Fruit fly (Drosophila melanogaster) whole organism, embryonic: ENCODE results near the gene tipE.

Experiments used
- Antp ChIP-seq: fragments of 200-800 bp; sonication (Bioruptor generic); optimal IDR thresholded peaks from 3 replicates; lab custom pipeline; 2016; ENCODE audit warnings: missing biosample characterization, missing genetic modification characterization
- B-H1 ChIP-seq: fragments of 200-800 bp; sonication (Bioruptor generic); IDR thresholded peaks from 3 replicates; pipeline ENCODE4 v1.3.6; 2022; ENCODE audit warnings: missing biosample characterization, missing genetic modification characterization
- Bdp1 ChIP-seq: fragments of 200-800 bp; sonication (Bioruptor generic); optimal IDR thresholded peaks from 3 replicates; lab custom pipeline; 2016; ENCODE audit warnings: missing biosample characterization, missing genetic modification characterization
- Bgb ChIP-seq: fragments of 200-800 bp; sonication (Bioruptor generic); IDR thresholded peaks from 2 replicates; pipeline ENCODE4 v1.3.6; 2022; ENCODE audit warnings: missing biosample characterization, missing genetic modification characterization; ENCODE audit not compliant: partially characterized antibody
- CG10267 ChIP-seq: fragments of 200-800 bp; sonication (Bioruptor generic); optimal IDR thresholded peaks from 2 replicates; lab custom pipeline; 2018; ENCODE audit warnings: missing biosample characterization, mild to moderate bottlenecking, missing genetic modification characterization, moderate library complexity
- CG11456 ChIP-seq: fragments of 200-800 bp; sonication (Bioruptor generic); IDR thresholded peaks from 3 replicates; pipeline ENCODE4 v1.3.6; 2022; ENCODE audit warnings: missing biosample characterization, missing genetic modification characterization
- CG11695 ChIP-seq: fragments of 200-800 bp; sonication (Bioruptor generic); IDR thresholded peaks from 3 replicates; pipeline ENCODE4 v1.3.6; 2022; ENCODE audit warnings: missing biosample characterization, missing genetic modification characterization
- CG12299 ChIP-seq: fragments of 200-800 bp; sonication (Bioruptor generic); optimal IDR thresholded peaks from 2 replicates; lab custom pipeline; 2018; ENCODE audit warnings: missing biosample characterization, mild to moderate bottlenecking, missing genetic modification characterization
- CG1233 ChIP-seq: fragments of 200-800 bp; sonication (Bioruptor generic); optimal IDR thresholded peaks from 4 replicates; lab custom pipeline; 2018; ENCODE audit warnings: missing biosample characterization, mild to moderate bottlenecking, missing genetic modification characterization
- CG14860 ChIP-seq: fragments of 200-800 bp; sonication (Bioruptor generic); IDR thresholded peaks from 3 replicates; pipeline ENCODE4 v1.3.6; 2022; ENCODE audit warnings: missing biosample characterization, missing genetic modification characterization; ENCODE audit not compliant: partially characterized antibody
- CG1603 ChIP-seq: fragments of 200-800 bp; sonication (Bioruptor generic); optimal IDR thresholded peaks from 2 replicates; lab custom pipeline; 2019; ENCODE audit warnings: missing biosample characterization, mild to moderate bottlenecking, missing genetic modification characterization, moderate library complexity
- CG1647 ChIP-seq: fragments of 200-800 bp; sonication (Bioruptor generic); optimal IDR thresholded peaks from 3 replicates; lab custom pipeline; 2016; ENCODE audit warnings: missing biosample characterization, missing genetic modification characterization
- CG2875 ChIP-seq: fragments of 200-800 bp; sonication (Bioruptor generic); optimal IDR thresholded peaks from 2 replicates; lab custom pipeline; 2017; ENCODE audit warnings: missing biosample characterization, mild to moderate bottlenecking, missing genetic modification characterization, missing genetic modification reagents
- CG30403 ChIP-seq: fragments of 200-800 bp; sonication (Bioruptor generic); optimal IDR thresholded peaks from 3 replicates; lab custom pipeline; 2016; ENCODE audit warnings: missing biosample characterization, missing genetic modification characterization
- CG33557 ChIP-seq: fragments of 200-800 bp; sonication (Bioruptor generic); optimal IDR thresholded peaks from 2 replicates; lab custom pipeline; 2019; ENCODE audit warnings: missing biosample characterization, mild to moderate bottlenecking, missing genetic modification characterization, moderate library complexity
- CG43689 ChIP-seq: fragments of 200-800 bp; sonication (Bioruptor generic); IDR thresholded peaks from 2 replicates; pipeline ENCODE4 v1.3.6; 2022; ENCODE audit warnings: missing biosample characterization, missing genetic modification characterization
- CG6813 ChIP-seq: fragments of 200-800 bp; sonication (Bioruptor generic); optimal IDR thresholded peaks from 2 replicates; lab custom pipeline; 2017; ENCODE audit warnings: missing biosample characterization, missing genetic modification characterization, mild to moderate bottlenecking, moderate library complexity, missing genetic modification reagents
- CG7928 ChIP-seq: fragments of 200-800 bp; sonication (Bioruptor generic); optimal IDR thresholded peaks from 2 replicates; lab custom pipeline; 2017; ENCODE audit warnings: missing biosample characterization, mild to moderate bottlenecking, missing genetic modification characterization
- CG8281 ChIP-seq: fragments of 200-800 bp; sonication (Bioruptor generic); optimal IDR thresholded peaks from 2 replicates; lab custom pipeline; 2018; ENCODE audit warnings: missing biosample characterization, mild to moderate bottlenecking, missing genetic modification characterization, moderate library complexity
- CkIIα-i1 ChIP-seq: fragments of 200-800 bp; sonication (Bioruptor generic); IDR thresholded peaks from 2 replicates; pipeline ENCODE4 v1.3.6; 2022; ENCODE audit warnings: missing biosample characterization, missing genetic modification characterization
- D19A ChIP-seq: fragments of 200-800 bp; optimal IDR thresholded peaks from 3 replicates; lab custom pipeline; 2019; ENCODE audit warnings: missing biosample characterization, mild to moderate bottlenecking, missing genetic modification characterization, moderate library complexity
- Drgx ChIP-seq: fragments of 200-800 bp; sonication (Bioruptor generic); IDR thresholded peaks from 2 replicates; pipeline ENCODE4 v1.3.6; 2022; ENCODE audit warnings: missing biosample characterization, missing genetic modification characterization
- H2.0 ChIP-seq: fragments of 200-800 bp; sonication (Bioruptor generic); IDR thresholded peaks from 2 replicates; pipeline ENCODE4 v1.3.6; 2022; ENCODE audit warnings: missing biosample characterization, missing genetic modification characterization
- Hmr ChIP-seq: fragments of 200-800 bp; sonication (Bioruptor generic); optimal IDR thresholded peaks from 3 replicates; lab custom pipeline; 2017; ENCODE audit warnings: mild to moderate bottlenecking, missing biosample characterization, missing genetic modification reagents, missing genetic modification characterization
- Mad ChIP-seq: fragments of 200-800 bp; sonication (Bioruptor generic); optimal IDR thresholded peaks from 2 replicates; lab custom pipeline; 2016; ENCODE audit warnings: missing biosample characterization, missing genetic modification characterization
- Nf-YB ChIP-seq: fragments of 200-800 bp; sonication (Bioruptor generic); optimal IDR thresholded peaks from 3 replicates; lab custom pipeline; 2019; ENCODE audit warnings: missing biosample characterization, mild to moderate bottlenecking, missing genetic modification characterization, moderate library complexity
- Opbp ChIP-seq: fragments of 200-800 bp; sonication (Bioruptor generic); IDR thresholded peaks from 3 replicates; pipeline ENCODE4 v1.3.6; 2022; ENCODE audit warnings: missing biosample characterization, missing genetic modification characterization; ENCODE audit not compliant: partially characterized antibody
- Spps ChIP-seq: fragments of 200-800 bp; sonication (Bioruptor generic); optimal IDR thresholded peaks from 2 replicates; lab custom pipeline; 2018; ENCODE audit warnings: missing biosample characterization, mild to moderate bottlenecking, missing genetic modification characterization
- aop ChIP-seq: fragments of 200-800 bp; sonication (Bioruptor generic); IDR thresholded peaks from 2 replicates; pipeline ENCODE4 v1.3.6; 2022; ENCODE audit warnings: missing biosample characterization, missing genetic modification characterization
- ase ChIP-seq: fragments of 200-800 bp; sonication (Bioruptor generic); IDR thresholded peaks from 3 replicates; pipeline ENCODE4 v1.3.6; 2022; ENCODE audit warnings: missing biosample characterization, missing genetic modification characterization
- bsh ChIP-seq, 2 experiments: fragments of 200-800 bp; sonication (Bioruptor generic); optimal IDR thresholded peaks; 2 replicates each; lab custom pipeline; 2017 to 2018; ENCODE audit warnings: mild to moderate bottlenecking in 2 of 2, missing biosample characterization in 2 of 2, missing genetic modification characterization in 2 of 2, moderate library complexity in 1 of 2
- chinmo ChIP-seq: fragments of 200-800 bp; sonication (Bioruptor generic); IDR thresholded peaks from 4 replicates; pipeline ENCODE4 v1.3.6; 2022; ENCODE audit warnings: missing biosample characterization, missing genetic modification characterization; ENCODE audit not compliant: partially characterized antibody
- croc ChIP-seq: fragments of 200-800 bp; sonication (Bioruptor generic); conservative IDR thresholded peaks from 3 replicates; pipeline ENCODE4 v1.3.6; 2022; ENCODE audit warnings: missing biosample characterization, missing genetic modification characterization
- cwo ChIP-seq: fragments of 200-800 bp; sonication (Bioruptor generic); optimal IDR thresholded peaks from 3 replicates; lab custom pipeline; 2017; ENCODE audit warnings: missing biosample characterization, missing genetic modification characterization, mild to moderate bottlenecking, moderate library complexity, missing genetic modification reagents
- fd96Cb ChIP-seq: fragments of 200-800 bp; sonication (Bioruptor generic); optimal IDR thresholded peaks from 2 replicates; lab custom pipeline; 2018; ENCODE audit warnings: missing biosample characterization, mild to moderate bottlenecking, missing genetic modification characterization, moderate library complexity
- grau ChIP-seq: fragments of 200-800 bp; optimal IDR thresholded peaks from 3 replicates; lab custom pipeline; 2019; ENCODE audit warnings: missing biosample characterization, mild to moderate bottlenecking, missing genetic modification characterization, moderate library complexity
- gro ChIP-seq: fragments of 200-800 bp; sonication (Bioruptor generic); optimal IDR thresholded peaks from 2 replicates; lab custom pipeline; 2016; ENCODE audit warnings: missing biosample characterization, missing genetic modification characterization
- hbn ChIP-seq: fragments of 200-800 bp; sonication (Bioruptor generic); IDR thresholded peaks from 2 replicates; pipeline ENCODE4 v1.3.6; 2022; ENCODE audit warnings: missing biosample characterization, missing genetic modification characterization; ENCODE audit not compliant: partially characterized antibody
- hth ChIP-seq: fragments of >200 bp; optimal IDR thresholded peaks from 2 replicates; lab custom pipeline; 2017; ENCODE audit warnings: inconsistent platforms
- jumu ChIP-seq: fragments of 200-800 bp; sonication (Bioruptor generic); optimal IDR thresholded peaks from 3 replicates; lab custom pipeline; 2016; ENCODE audit warnings: missing biosample characterization, missing genetic modification characterization
- kni ChIP-seq: fragments of 200-800 bp; sonication (Bioruptor generic); optimal IDR thresholded peaks from 3 replicates; lab custom pipeline; 2017; ENCODE audit warnings: mild to moderate bottlenecking, missing biosample characterization, missing genetic modification reagents, missing genetic modification characterization
- mam ChIP-seq: fragments of 200-800 bp; sonication (Bioruptor generic); optimal IDR thresholded peaks from 3 replicates; lab custom pipeline; 2016; ENCODE audit warnings: missing biosample characterization, missing genetic modification characterization
- oc ChIP-seq: fragments of 200-800 bp; sonication (Bioruptor generic); optimal IDR thresholded peaks from 2 replicates; lab custom pipeline; 2018; ENCODE audit warnings: missing biosample characterization, mild to moderate bottlenecking, missing genetic modification characterization, moderate library complexity
- salm ChIP-seq: fragments of 200-800 bp; sonication (Bioruptor generic); optimal IDR thresholded peaks from 2 replicates; lab custom pipeline; 2018; ENCODE audit warnings: missing biosample characterization, mild to moderate bottlenecking, missing genetic modification characterization
- sens-2 ChIP-seq: fragments of 200-800 bp; sonication (Bioruptor generic); IDR thresholded peaks from 2 replicates; pipeline ENCODE4 v1.3.6; 2022; ENCODE audit warnings: missing biosample characterization, missing genetic modification characterization
- seq ChIP-seq: fragments of 200-800 bp; sonication (Bioruptor generic); IDR thresholded peaks from 2 replicates; pipeline ENCODE4 v1.3.6; 2022; ENCODE audit warnings: missing biosample characterization, missing genetic modification characterization
- usp ChIP-seq: fragments of >200 bp; optimal IDR thresholded peaks from 2 replicates; lab custom pipeline; 2017; ENCODE audit warnings: missing biosample characterization, missing genetic modification characterization
- wdn ChIP-seq: fragments of 200-800 bp; sonication (Bioruptor generic); IDR thresholded peaks from 2 replicates; pipeline ENCODE4 v1.3.6; 2022; ENCODE audit warnings: missing biosample characterization, missing genetic modification characterization
- z ChIP-seq: fragments of 200-800 bp; sonication (Bioruptor generic); IDR thresholded peaks from 3 replicates; pipeline ENCODE4 v1.3.6; 2022; ENCODE audit warnings: missing biosample characterization, missing genetic modification characterization

The tipE gene

DNA sequence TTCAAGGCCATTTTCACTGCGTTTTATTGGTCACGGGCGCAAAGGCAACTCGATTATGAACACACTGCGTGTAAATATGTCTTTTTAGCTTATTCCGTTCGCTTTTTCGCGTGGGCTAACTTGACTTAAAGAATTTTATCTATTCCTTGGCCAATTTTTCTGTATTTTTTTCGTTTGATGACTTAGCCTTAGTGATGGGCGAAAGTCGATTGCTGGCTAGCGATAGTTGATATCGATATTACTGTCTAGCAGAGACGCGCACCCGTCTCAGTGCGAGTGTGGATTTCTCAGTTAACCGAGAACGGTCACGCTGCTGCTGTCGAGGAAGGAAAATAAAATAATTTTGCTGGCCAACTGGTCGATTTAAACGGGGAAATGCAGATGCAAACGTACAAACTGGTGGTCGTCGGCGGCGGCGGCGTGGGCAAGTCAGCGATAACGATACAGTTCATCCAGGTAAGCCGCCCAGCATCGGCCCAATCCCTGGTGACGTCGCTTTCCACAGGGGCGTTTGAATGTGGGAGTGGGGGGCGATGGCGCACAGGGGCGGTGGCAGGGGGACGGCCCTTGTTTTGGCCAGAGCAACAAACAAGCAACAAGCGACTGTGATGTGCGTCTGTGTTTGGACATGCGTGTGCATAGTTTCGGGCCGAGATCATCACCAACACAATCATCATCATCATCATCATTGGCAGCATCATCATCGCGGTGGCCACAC lies 49.3 kb upstream of the tipE start, which contains the start of the genes Rop and Ras64B (continued):
- TF ChIP-seq Nf-YB (GFP tag; lab: Kevin White, UChicago) (peak; percentile 35), CG1603 (tag; lab: Kevin White, UChicago) (peak; percentile 85), Mad (GFP tag; lab: Kevin White, UChicago) (no peak), gro (GFP tag; lab: Kevin White, UChicago) (peak; percentile 53), cwo (GFP tag; lab: Kevin White, UChicago) (no peak), Bgb (peak; percentile 89), CG1233 (no peak), CG12299 (tag; lab: Kevin White, UChicago) (peak; percentile 2), grau (tag; lab: Kevin White, UChicago) (peak; percentile 38), bsh (GFP tag; optimal IDR thresholded peaks at IDR 0.05; lab: Kevin White, UChicago) (no peak), hth (lab: Kevin White, UChicago) (no peak), hbn (GFP tag; lab: Robert Waterston, UW) (peak; percentile 73), B-H1 (GFP tag; lab: Robert Waterston, UW) (no peak), Spps (tag; lab: Kevin White, UChicago) (no peak), H2.0 (GFP tag; lab: Robert Waterston, UW) (no peak), CG8281 (tag; lab: Kevin White, UChicago) (no peak), seq (GFP tag; lab: Robert Waterston, UW) (no peak), CG33557 (GFP tag; lab: Kevin White, UChicago) (peak; percentile 9), CG6813 (GFP tag; lab: Kevin White, UChicago) (no peak), fd96Cb (no peak), chinmo (GFP tag; lab: Robert Waterston, UW) (0 out of 4 replicates have a peak, but pooled peaks have one; percentile 63), Hmr (GFP tag; lab: Kevin White, UChicago) (peak; percentile 65), kni (GFP tag; lab: Kevin White, UChicago) (no peak), ase (GFP tag; lab: Robert Waterston, UW) (no peak), jumu (GFP tag; lab: Kevin White, UChicago) (peak; percentile 26), usp (no peak), CkIIα-i1 (0 out of 2 replicates have a peak, but pooled peaks have one; percentile 12), CG10267 (tag; lab: Kevin White, UChicago) (peak; percentile 67), CG43689 (GFP tag; lab: Robert Waterston, UW) (no peak), Drgx (GFP tag; lab: Robert Waterston, UW) (no peak), CG30403 (GFP tag; lab: Kevin White, UChicago) (peak; percentile 38), wdn (GFP tag; lab: Robert Waterston, UW) (no peak), CG7928 (peak; percentile 50), CG2875 (no peak), Bdp1 (no peak), z (GFP tag; lab: Robert Waterston, UW) (no peak), mam (no peak), aop (GFP tag; lab: Robert Waterston, UW) (no peak), CG11695 (GFP tag; lab: Robert Waterston, UW) (no peak), D19A (tag; lab: Kevin White, UChicago) (no peak), sens-2 (GFP tag; lab: Robert Waterston, UW) (no peak), CG11456 (GFP tag; lab: Robert Waterston, UW) (no peak), CG14860 (peak; percentile 42; the same call in 1 of the 3 replicates), salm (tag; lab: Kevin White, UChicago) (no peak), Opbp (peak; percentile 92), Antp (GFP tag; lab: Kevin White, UChicago) (no peak), croc (GFP tag; lab: Robert Waterston, UW) (no peak), oc (no peak), CG1647 (GFP tag; lab: Kevin White, UChicago) (peak; percentile 11)
